Worm (Caenorhabditis elegans): ENCODE measurements around the gene F46H5.5.

DNA sequence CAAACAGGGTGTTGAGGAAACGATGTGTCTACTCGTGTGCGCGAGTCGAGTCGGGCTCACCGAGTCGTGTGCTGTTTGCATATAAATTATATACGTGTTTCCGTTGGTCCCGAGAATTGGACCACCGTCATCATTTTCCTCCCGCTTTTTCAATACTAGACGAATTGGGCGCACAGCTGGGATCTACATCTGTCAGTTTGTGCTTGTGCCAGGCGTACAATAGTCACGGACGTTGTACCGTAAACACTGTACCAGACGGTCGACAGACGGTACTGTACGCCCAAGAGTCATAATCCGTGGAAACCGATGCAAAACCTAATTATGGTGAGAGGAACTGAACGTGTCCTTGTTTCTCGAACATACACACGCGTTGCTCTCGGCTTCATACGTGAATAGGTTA, 47.6 kb downstream of the F46H5.5 start:
- TF ChIP-seq ceh-34 (tag; optimal IDR thresholded peaks at IDR 0.05) (no peak), ceh-9 (tag; optimal IDR thresholded peaks at IDR 0.05) (no peak), lin-11 (tag; optimal IDR thresholded peaks at IDR 0.05) (no peak), pha-4 (tag; optimal IDR thresholded peaks at IDR 0.05) (no peak)
